Worm (Caenorhabditis elegans): ENCODE results near the gene aagr-3.

DNA sequence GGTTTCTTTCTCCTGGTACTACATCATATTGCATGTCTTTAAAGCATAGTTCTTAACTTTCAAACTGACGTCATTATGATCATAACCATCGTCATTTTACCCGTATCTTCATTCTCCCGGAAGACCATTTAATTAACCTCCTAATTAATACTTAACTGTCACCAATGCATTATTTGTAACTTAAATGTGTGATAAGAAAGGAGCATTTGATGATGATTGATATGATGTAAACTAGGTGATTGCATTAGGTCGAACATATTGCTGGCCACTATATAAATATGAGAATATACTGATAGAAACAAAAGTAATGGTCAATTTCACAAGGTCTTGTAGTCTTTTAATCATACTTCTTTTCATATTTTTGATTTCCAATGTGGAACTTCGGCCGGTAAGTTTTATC, 26.9 kb upstream of the aagr-3 start, which contains the start of gene hrg-3:
- no peak for TF ChIP-seq unc-62 (GFP tag; optimal IDR thresholded peaks at IDR 0.05)
- TF ChIP-seq elt-3 (tag; optimal IDR thresholded peaks at IDR 0.05): no peak
- no peak for TF ChIP-seq nhr-11 (tag; optimal IDR thresholded peaks at IDR 0.05)
- no peak for TF ChIP-seq zag-1 (tag; optimal IDR thresholded peaks at IDR 0.05)
- TF ChIP-seq fos-1 (tag; optimal IDR thresholded peaks at IDR 0.05): no peak
- TF ChIP-seq elt-1 (tag; optimal IDR thresholded peaks at IDR 0.05): no peak
- TF ChIP-seq nhr-67 (tag; optimal IDR thresholded peaks at IDR 0.05): no peak
- no peak for TF ChIP-seq aly-2 (tag; optimal IDR thresholded peaks at IDR 0.05)
- no peak for TF ChIP-seq egl-27 (tag; optimal IDR thresholded peaks at IDR 0.05)
- no peak for TF ChIP-seq daf-12 (tag; optimal IDR thresholded peaks at IDR 0.05)
- TF ChIP-seq nhr-77 (tag; optimal IDR thresholded peaks at IDR 0.05): no peak
- TF ChIP-seq lin-39 (tag; optimal IDR thresholded peaks at IDR 0.05): no peak
- TF ChIP-seq nhr-12 (tag; optimal IDR thresholded peaks at IDR 0.05): no peak

Data from whole organism, L3 larva.